Fruit fly (Drosophila melanogaster) whole organism, adult: ENCODE results near the gene mri.

Source experiments
- CG11617 ChIP-seq: fragments of 200-800 bp; sonication (Bioruptor generic); optimal IDR thresholded peaks from 2 replicates; lab custom pipeline; 2017; ENCODE audit warnings: mild to moderate bottlenecking, missing biosample characterization, missing genetic modification reagents, missing genetic modification characterization
- CG12768 ChIP-seq: fragments of 200-800 bp; sonication (Bioruptor generic); optimal IDR thresholded peaks from 2 replicates; lab custom pipeline; 2017; ENCODE audit warnings: missing biosample characterization, missing genetic modification characterization, mild to moderate bottlenecking, moderate library complexity, missing genetic modification reagents
- CG14711 ChIP-seq: fragments of 200-800 bp; sonication (Bioruptor generic); optimal IDR thresholded peaks from 2 replicates; lab custom pipeline; 2018; ENCODE audit warnings: missing biosample characterization, mild to moderate bottlenecking, missing genetic modification characterization, moderate library complexity
- CG1620 ChIP-seq: fragments of 200-800 bp; sonication (Bioruptor generic); optimal IDR thresholded peaks from 2 replicates; lab custom pipeline; 2016; ENCODE audit warnings: missing biosample characterization, missing genetic modification characterization
- CG33017 ChIP-seq: fragments of 200-800 bp; sonication (Bioruptor generic); optimal IDR thresholded peaks from 2 replicates; lab custom pipeline; 2018; ENCODE audit warnings: missing biosample characterization, mild to moderate bottlenecking, missing genetic modification characterization, moderate library complexity
- CG5204 ChIP-seq: fragments of 200-800 bp; sonication (Bioruptor generic); optimal IDR thresholded peaks from 2 replicates; lab custom pipeline; 2016; ENCODE audit warnings: missing biosample characterization, missing genetic modification characterization
- CG7045 ChIP-seq: fragments of 200-800 bp; sonication (Bioruptor generic); optimal IDR thresholded peaks from 2 replicates; lab custom pipeline; 2017; ENCODE audit warnings: missing biosample characterization, mild to moderate bottlenecking, missing genetic modification characterization
- CG7101 ChIP-seq: fragments of 200-800 bp; sonication (Bioruptor generic); optimal IDR thresholded peaks from 2 replicates; lab custom pipeline; 2018; ENCODE audit warnings: missing biosample characterization, mild to moderate bottlenecking, missing genetic modification characterization, moderate library complexity
- Clk ChIP-seq: fragments of 200-800 bp; sonication (Bioruptor generic); optimal IDR thresholded peaks from 2 replicates; lab custom pipeline; 2017; ENCODE audit warnings: missing biosample characterization, missing genetic modification characterization
- Crg-1 ChIP-seq: fragments of 200-800 bp; sonication (Bioruptor generic); optimal IDR thresholded peaks from 2 replicates; lab custom pipeline; 2016; ENCODE audit warnings: missing biosample characterization, missing genetic modification characterization
- Hr96 ChIP-seq: fragments of 200-800 bp; sonication (Bioruptor generic); optimal IDR thresholded peaks from 2 replicates; lab custom pipeline; 2016; ENCODE audit warnings: missing biosample characterization, missing genetic modification characterization
- Mnt ChIP-seq: fragments of 200-800 bp; sonication (Bioruptor generic); optimal IDR thresholded peaks from 2 replicates; lab custom pipeline; 2016; ENCODE audit warnings: missing biosample characterization, mild to moderate bottlenecking, missing genetic modification characterization
- bab1 ChIP-seq: fragments of 200-800 bp; sonication (Bioruptor generic); optimal IDR thresholded peaks from 3 replicates; lab custom pipeline; 2019; ENCODE audit warnings: missing biosample characterization, mild to moderate bottlenecking, missing genetic modification characterization, moderate library complexity
- cic ChIP-seq: fragments of 200-800 bp; sonication (Bioruptor generic); optimal IDR thresholded peaks from 2 replicates; lab custom pipeline; 2017; ENCODE audit warnings: missing biosample characterization, mild to moderate bottlenecking, missing genetic modification characterization, moderate library complexity
- cnc ChIP-seq, 2 experiments: fragments of >200 bp; optimal IDR thresholded peaks; 2 replicates each; lab custom pipeline; 2017
- kay ChIP-seq: fragments of 200-800 bp; sonication (Bioruptor generic); peaks from one replicate; lab custom pipeline; 2016; ENCODE audit warnings: missing biosample characterization, missing genetic modification characterization, borderline replicate concordance
- ovo ChIP-seq: fragments of 200-800 bp; sonication (Bioruptor generic); optimal IDR thresholded peaks from 2 replicates; lab custom pipeline; 2016; ENCODE audit warnings: missing biosample characterization, missing genetic modification characterization
- pad ChIP-seq: fragments of 200-800 bp; sonication (Bioruptor generic); optimal IDR thresholded peaks from 3 replicates; lab custom pipeline; 2017; ENCODE audit warnings: missing biosample characterization, missing genetic modification characterization, mild to moderate bottlenecking, moderate library complexity, missing genetic modification reagents
- tj ChIP-seq: fragments of 200-800 bp; sonication (Bioruptor generic); optimal IDR thresholded peaks from 3 replicates; lab custom pipeline; 2017; ENCODE audit warnings: missing biosample characterization, mild to moderate bottlenecking, missing genetic modification characterization, moderate library complexity
- toe ChIP-seq: fragments of 200-800 bp; sonication (Bioruptor generic); optimal IDR thresholded peaks from 2 replicates; lab custom pipeline; 2016; ENCODE audit warnings: missing biosample characterization, missing genetic modification characterization

Gene mri

DNA sequence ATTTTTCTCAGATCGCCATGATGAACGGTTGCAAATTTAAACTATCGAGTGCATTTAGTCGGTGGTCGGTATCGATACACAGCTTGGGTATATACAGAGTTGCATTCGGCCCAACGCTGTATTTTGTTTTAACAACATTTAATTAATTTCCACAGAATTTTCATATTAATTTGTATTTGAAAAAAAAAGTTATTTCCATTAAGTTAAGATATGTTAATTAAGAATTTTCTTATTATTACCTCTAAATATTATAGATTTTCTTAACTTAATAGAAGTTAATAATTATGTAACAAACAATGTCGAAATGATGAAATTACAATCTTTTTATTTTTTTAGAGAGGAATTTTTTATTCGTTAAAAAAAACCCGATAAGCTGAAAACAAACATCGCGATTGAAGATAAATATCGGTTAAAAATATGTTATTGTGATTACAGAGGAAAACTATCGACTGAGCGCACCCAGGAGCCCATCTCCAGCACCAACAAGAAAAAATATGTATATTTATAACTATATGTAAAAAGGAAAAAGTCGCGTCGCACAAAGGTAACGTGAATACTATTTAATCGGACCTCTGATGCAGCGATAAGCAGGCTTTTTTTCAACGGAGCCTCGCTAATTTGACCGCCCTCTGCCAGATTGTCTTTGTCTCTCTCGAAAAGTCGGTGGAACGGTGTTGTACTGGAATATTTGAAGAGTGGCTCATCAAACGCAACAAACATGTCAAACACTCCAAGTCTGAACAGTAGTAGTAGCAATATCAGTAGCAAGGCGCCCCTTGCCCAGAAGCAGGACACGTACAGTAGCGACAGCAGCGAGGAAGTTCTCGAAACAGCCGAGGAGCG lies at the start of gene mri, which contains the start of gene rno:
Gene mri (plus strand): TSS at position 421 of the 843 bp plus-strand sequence.
Gene rno (minus strand): TSS at position 9 of the 843 bp plus-strand sequence.
- TF ChIP-seq kay, result no peak
- peak; percentile 52 for TF ChIP-seq Mnt
- peak; percentile 85 for TF ChIP-seq CG14711 (tag; lab: Kevin White, UChicago)
- peak; percentile 44 for TF ChIP-seq CG1620 (GFP tag; lab: Kevin White, UChicago)
- peak; percentile 47 for TF ChIP-seq CG7045 (GFP tag; lab: Kevin White, UChicago)
- peak; percentile 46 for TF ChIP-seq ovo (GFP tag; lab: Kevin White, UChicago)
- TF ChIP-seq bab1 (GFP tag; lab: Kevin White, UChicago), result peak; percentile 64
- peak; percentile 80 for TF ChIP-seq CG11617 (GFP tag; lab: Kevin White, UChicago)
- TF ChIP-seq pad, result no peak
- TF ChIP-seq Clk (GFP tag; lab: Kevin White, UChicago), result peak; percentile 23
- TF ChIP-seq Crg-1 (GFP tag; lab: Kevin White, UChicago), result peak; percentile 55
- TF ChIP-seq toe (GFP tag; lab: Kevin White, UChicago), result no peak
- TF ChIP-seq tj (GFP tag; lab: Kevin White, UChicago), result peak; percentile 36
- peak; percentile 85 for TF ChIP-seq CG7101 (tag; lab: Kevin White, UChicago)
- TF ChIP-seq CG33017, result peak; percentile 70
- TF ChIP-seq Hr96, result peak; percentile 45
- TF ChIP-seq cic (GFP tag; lab: Kevin White, UChicago), result peak; percentile 16
- TF ChIP-seq CG12768 (GFP tag; lab: Kevin White, UChicago), result peak; percentile 54
- TF ChIP-seq cnc (optimal IDR thresholded peaks at IDR 0.05; lab: Kevin White, UChicago), result no peak
- no peak for TF ChIP-seq CG5204 (GFP tag; lab: Kevin White, UChicago)

DNA sequence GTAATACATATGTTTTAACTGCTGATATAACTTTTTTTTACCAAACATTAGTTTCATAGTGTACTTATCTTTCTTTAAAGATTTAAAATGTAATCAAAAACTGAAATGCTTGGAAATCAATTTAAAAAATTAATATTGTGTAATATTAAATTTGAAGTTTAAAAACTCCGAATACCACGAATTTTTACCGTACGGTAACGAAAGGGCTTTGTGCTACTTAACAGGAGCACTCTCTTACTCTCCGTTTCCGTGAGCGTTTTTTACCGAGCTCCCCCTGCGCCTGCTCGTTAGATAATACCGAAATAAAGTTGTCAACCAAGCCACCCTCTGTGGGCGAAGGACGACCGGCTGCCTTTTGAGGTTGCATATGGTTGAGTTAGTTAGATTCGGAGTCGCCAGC lies 47.5 kb upstream of the mri start, which contains the start of the genes Dic61B and p130CAS:
Gene Dic61B (minus strand): TSS at position 101 of the 400 bp plus-strand sequence.
Gene p130CAS (plus strand): TSS at position 396 of the 400 bp plus-strand sequence.
- TF ChIP-seq CG7101 (tag; lab: Kevin White, UChicago) (no peak), cnc (optimal IDR thresholded peaks at IDR 0.05; lab: Kevin White, UChicago) (no peak), kay (no peak), toe (GFP tag; lab: Kevin White, UChicago) (no peak), cic (GFP tag; lab: Kevin White, UChicago) (no peak), ovo (GFP tag; lab: Kevin White, UChicago) (no peak), CG11617 (GFP tag; lab: Kevin White, UChicago) (no peak), Hr96 (no peak), CG1620 (GFP tag; lab: Kevin White, UChicago) (no peak), bab1 (GFP tag; lab: Kevin White, UChicago) (no peak)

DNA sequence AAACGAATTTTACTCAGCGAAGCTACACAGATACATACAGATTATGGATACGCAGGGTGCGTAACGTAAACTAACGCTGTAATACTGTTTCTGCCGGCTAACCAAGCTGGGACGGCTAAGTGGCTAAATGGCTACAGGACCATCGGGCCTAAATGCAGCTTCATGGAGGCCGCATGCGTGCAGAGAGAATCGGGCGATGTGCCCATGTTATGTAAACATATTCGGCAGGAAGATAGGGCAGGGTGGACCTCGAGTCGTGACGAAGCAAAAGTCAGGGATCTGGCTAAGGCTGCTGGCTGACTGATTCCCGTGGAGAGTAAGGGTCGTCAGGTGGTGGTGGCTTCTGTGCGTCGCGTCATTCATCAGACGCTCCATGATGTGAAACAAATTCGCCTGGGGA lies 46.3 kb upstream of the mri start:
- TF ChIP-seq CG5204 (GFP tag; lab: Kevin White, UChicago), result no peak
- no peak for TF ChIP-seq CG7101 (tag; lab: Kevin White, UChicago)
- no peak for TF ChIP-seq Mnt

DNA sequence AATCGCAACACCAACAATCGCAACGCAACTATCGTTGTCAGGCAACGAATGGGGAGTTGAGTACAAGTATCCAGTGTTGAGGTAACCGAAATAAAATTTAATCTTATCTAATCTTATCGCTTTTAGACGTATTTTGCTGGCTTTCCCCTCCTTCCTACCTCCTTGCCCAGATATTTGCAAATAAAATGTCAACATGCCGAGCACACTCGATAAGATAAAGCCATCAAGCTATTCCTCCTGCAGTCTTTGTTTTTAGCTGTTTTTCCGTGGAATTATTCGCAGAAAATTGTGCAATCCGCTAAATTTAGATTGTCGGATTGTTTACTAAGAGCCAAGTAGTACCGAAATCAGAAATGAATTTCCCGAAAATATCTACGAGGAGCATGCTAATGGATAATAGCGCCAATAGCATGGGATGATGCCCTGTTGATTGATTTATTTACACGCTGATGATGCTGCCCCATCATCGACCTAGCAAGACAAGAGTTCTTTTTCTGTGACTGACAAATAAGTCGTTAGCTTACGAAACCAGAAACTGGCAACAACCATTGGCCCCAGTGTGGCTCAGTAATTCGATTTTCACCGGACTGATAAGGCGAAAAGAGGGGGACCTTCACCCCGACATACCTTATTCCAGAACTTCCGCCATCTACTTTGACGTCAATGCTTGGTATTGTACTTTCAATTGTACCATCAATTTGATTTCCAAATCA lies 43.2 kb upstream of the mri start:
- no peak for TF ChIP-seq CG1620 (GFP tag; lab: Kevin White, UChicago)
- TF ChIP-seq CG11617 (GFP tag; lab: Kevin White, UChicago), result peak; percentile 31
- TF ChIP-seq ovo (GFP tag; lab: Kevin White, UChicago), result peak; percentile 30
- peak; percentile 70 for TF ChIP-seq CG33017
- peak; percentile 58 for TF ChIP-seq Mnt
- TF ChIP-seq CG12768 (GFP tag; lab: Kevin White, UChicago), result peak; percentile 19
- TF ChIP-seq CG14711 (tag; lab: Kevin White, UChicago), result no peak
- peak; percentile 96 for TF ChIP-seq kay
- TF ChIP-seq Clk (GFP tag; lab: Kevin White, UChicago), result peak; percentile 4
- TF ChIP-seq cic (GFP tag; lab: Kevin White, UChicago), result peak; percentile 88
- no peak for TF ChIP-seq cnc (optimal IDR thresholded peaks at IDR 0.05; lab: Kevin White, UChicago)
- no peak for TF ChIP-seq Crg-1 (GFP tag; lab: Kevin White, UChicago)
- TF ChIP-seq CG7045 (GFP tag; lab: Kevin White, UChicago), result peak; percentile 19
- no peak for TF ChIP-seq Hr96
- peak; percentile 59 for TF ChIP-seq CG7101 (tag; lab: Kevin White, UChicago)
- no peak for TF ChIP-seq tj (GFP tag; lab: Kevin White, UChicago)
- no peak for TF ChIP-seq pad
- no peak for TF ChIP-seq CG5204 (GFP tag; lab: Kevin White, UChicago)
- no peak for TF ChIP-seq bab1 (GFP tag; lab: Kevin White, UChicago)
- TF ChIP-seq toe (GFP tag; lab: Kevin White, UChicago), result no peak

DNA sequence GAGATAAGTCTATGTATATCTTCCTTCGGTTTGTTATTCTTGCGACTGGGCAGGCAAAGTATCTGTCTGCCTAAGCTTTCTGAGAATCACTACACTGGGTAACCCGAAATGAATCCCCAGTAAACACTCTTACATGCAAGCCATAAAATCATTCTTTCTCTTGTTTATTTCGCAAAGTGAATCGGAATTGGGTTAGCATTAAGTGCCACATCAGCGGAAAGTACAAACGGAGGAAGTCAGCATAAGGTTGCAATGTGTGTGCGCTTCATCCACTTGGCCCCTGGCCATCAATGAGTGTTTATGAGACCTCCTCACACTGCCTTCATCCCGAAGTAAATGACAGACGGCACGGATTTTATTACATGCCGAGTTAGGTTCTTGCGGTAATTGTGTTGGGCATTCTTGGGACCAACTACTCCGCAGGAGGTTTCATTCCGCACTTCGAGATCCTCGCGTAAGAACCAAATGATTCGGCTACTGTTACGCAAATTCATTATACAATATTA lies 42.2 kb upstream of the mri start:
- TF ChIP-seq toe (GFP tag; lab: Kevin White, UChicago), result no peak
- TF ChIP-seq cnc (optimal IDR thresholded peaks at IDR 0.05; lab: Kevin White, UChicago), result no peak
- TF ChIP-seq CG12768 (GFP tag; lab: Kevin White, UChicago), result no peak
- TF ChIP-seq tj (GFP tag; lab: Kevin White, UChicago), result peak; percentile 98
- TF ChIP-seq CG14711 (tag; lab: Kevin White, UChicago), result no peak
